Worm (Caenorhabditis elegans) whole organism, early embryonic: ENCODE results near the gene hmg-1.1.

Source experiments
- F13C5.2 ChIP-seq: sonication (generic microtip); optimal IDR thresholded peaks from 2 replicates; lab custom pipeline; 2017; ENCODE audit warnings: mild to moderate bottlenecking, missing genetic modification characterization, inconsistent platforms, missing compliant biosample characterization
- ama-1 ChIP-seq: fragments of 150-350 bp; optimal IDR thresholded peaks from 2 replicates; lab custom pipeline; 2014
- ceh-13 ChIP-seq: fragments of 200-800 bp; sonication (Bioruptor generic); optimal IDR thresholded peaks from 2 replicates; lab custom pipeline; 2018; ENCODE audit warnings: mild to moderate bottlenecking, missing genetic modification characterization, missing compliant biosample characterization
- ceh-36 ChIP-seq: sonication (generic microtip); optimal IDR thresholded peaks from 2 replicates; lab custom pipeline; 2016; ENCODE audit warnings: missing genetic modification characterization, inconsistent platforms, missing compliant biosample characterization
- ets-7 ChIP-seq: sonication (generic microtip); optimal IDR thresholded peaks from 2 replicates; lab custom pipeline; 2016; ENCODE audit warnings: missing genotype, missing genetic modification characterization, missing compliant biosample characterization
- flt-1 ChIP-seq: fragments of 200-800 bp; sonication (Bioruptor generic); IDR thresholded peaks from 2 replicates; pipeline ENCODE4 v1.3.6; 2022; ENCODE audit warnings: missing genetic modification characterization, missing compliant biosample characterization
- hmg-4 ChIP-seq: fragments of 200-800 bp; sonication (Bioruptor generic); optimal IDR thresholded peaks from 2 replicates; lab custom pipeline; 2018; ENCODE audit warnings: mild to moderate bottlenecking, missing genetic modification characterization, missing compliant biosample characterization
- hnd-1 ChIP-seq: sonication (generic microtip); optimal IDR thresholded peaks from 2 replicates; lab custom pipeline; 2016; ENCODE audit warnings: missing genetic modification characterization, missing compliant biosample characterization
- pes-1 ChIP-seq: fragments of 200-800 bp; sonication (Bioruptor generic); IDR thresholded peaks from 2 replicates; pipeline ENCODE4 v1.3.6; 2022; ENCODE audit warnings: missing genetic modification reagents, missing genetic modification characterization, missing compliant biosample characterization
- scrt-1 ChIP-seq: fragments of 200-800 bp; sonication (Bioruptor generic); IDR thresholded peaks from 2 replicates; pipeline ENCODE4 v1.3.6; 2022; ENCODE audit warnings: missing genetic modification characterization, missing compliant biosample characterization
- sea-1 ChIP-seq: fragments of 200-800 bp; sonication (Bioruptor generic); conservative IDR thresholded peaks from 2 replicates; pipeline ENCODE4 v1.3.6; 2022; ENCODE audit warnings: missing genetic modification characterization, missing compliant biosample characterization
- tbx-11 ChIP-seq: fragments of 200-800 bp; sonication (Bioruptor generic); IDR thresholded peaks from 2 replicates; pipeline ENCODE4 v1.3.6; 2022; ENCODE audit warnings: missing genetic modification characterization, missing compliant biosample characterization
- tbx-37 ChIP-seq: fragments of 200-800 bp; sonication (Bioruptor generic); conservative IDR thresholded peaks from 2 replicates; pipeline ENCODE4 v1.3.6; 2022; ENCODE audit warnings: missing genetic modification reagents, missing genetic modification characterization, missing compliant biosample characterization

ce11 chrII:14269142-14269593 is 18.7 kb downstream of the hmg-1.1 start, which contains the start of gene Y54G11A.1:
- TF ChIP-seq tbx-11 (GFP tag; lab: Robert Waterston, UW) (no peak), flt-1 (GFP tag; lab: Robert Waterston, UW) (no peak), hnd-1 (tag; lab: Kevin White, UChicago) (no peak), ceh-13 (GFP tag; lab: Kevin White, UChicago) (no peak), hmg-4 (GFP tag; lab: Kevin White, UChicago) (no peak), pes-1 (no peak), ama-1 (no peak), ets-7 (tag; lab: Kevin White, UChicago) (no peak), tbx-37 (GFP tag; lab: Robert Waterston, UW) (no peak), sea-1 (no peak), F13C5.2 (no peak), ceh-36 (no peak), scrt-1 (GFP tag; lab: Robert Waterston, UW) (no peak)
